Fruit fly (Drosophila melanogaster) whole organism, wandering third instar larva: Measurements from ENCODE around the gene NdufA3.

Experiments used
- Hr78 ChIP-seq: fragments of >200 bp; optimal IDR thresholded peaks from 2 replicates; lab custom pipeline; 2017; ENCODE audit warnings: missing biosample characterization, missing genetic modification characterization
- Sp1 ChIP-seq: fragments of 200-800 bp; sonication (Bioruptor generic); optimal IDR thresholded peaks from 3 replicates; lab custom pipeline; 2019; ENCODE audit warnings: missing biosample characterization, mild to moderate bottlenecking, missing genetic modification characterization, moderate library complexity
- br ChIP-seq: fragments of 200-800 bp; sonication (Bioruptor generic); optimal IDR thresholded peaks from 2 replicates; lab custom pipeline; 2016; ENCODE audit warnings: missing biosample characterization, missing genetic modification characterization
- jim ChIP-seq: fragments of 175-275, 200-325 bp; sonication (Bioruptor generic); optimal IDR thresholded peaks from 2 replicates; lab custom pipeline; 2016; ENCODE audit warnings: missing biosample characterization, mild to moderate bottlenecking, missing genetic modification characterization
- psq ChIP-seq: fragments of 200-800 bp; sonication (Bioruptor generic); optimal IDR thresholded peaks from 3 replicates; lab custom pipeline; 2017; ENCODE audit warnings: missing biosample characterization, mild to moderate bottlenecking, missing genetic modification characterization, moderate library complexity
- usp ChIP-seq: fragments of >200 bp; optimal IDR thresholded peaks from 2 replicates; lab custom pipeline; 2017; ENCODE audit warnings: missing biosample characterization, missing genetic modification characterization

DNA sequence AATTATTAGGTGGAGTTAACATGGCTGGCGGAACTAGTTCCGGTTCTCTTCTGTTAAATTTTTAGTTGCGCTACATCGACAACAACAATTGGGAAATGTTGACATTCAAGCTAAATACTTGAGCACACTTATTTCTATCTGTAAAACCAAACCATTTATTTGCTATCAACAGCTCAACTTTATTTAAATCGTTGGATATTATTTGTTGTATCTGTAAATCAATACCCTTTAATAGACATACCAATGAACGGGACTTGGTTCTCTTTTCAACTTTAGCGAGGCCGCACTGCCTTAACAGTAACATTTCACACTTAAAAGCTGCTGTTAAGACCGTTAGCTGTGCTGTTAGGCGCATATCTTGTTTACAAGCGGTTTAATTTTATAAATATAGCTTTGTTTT is 33.8 kb upstream of the NdufA3 start, which contains the start of gene CG12106:
- TF ChIP-seq br (GFP tag; lab: Kevin White, UChicago) (peak; percentile 58), usp (GFP tag; lab: Kevin White, UChicago) (no peak), psq (peak; percentile 8), Sp1 (peak; percentile 54), Hr78 (GFP tag; lab: Kevin White, UChicago) (no peak), jim (GFP tag; lab: Kevin White, UChicago) (no peak)
